Fruit fly (Drosophila melanogaster) ovary, adult (tissue): ENCODE data around the gene pon.

Source experiments
- CG17801 ChIP-seq: fragments of 200-800 bp; optimal IDR thresholded peaks from 2 replicates; lab custom pipeline; 2019; ENCODE audit warnings: missing biosample characterization, mild to moderate bottlenecking, missing genetic modification characterization, moderate library complexity; ENCODE audit not compliant: partially characterized antibody

The pon gene

dm6 chrX:4613613-4614012 lies 22.5 kb upstream of the pon start:
- TF ChIP-seq CG17801 (GFP tag; lab: Kevin White, UChicago): no peak

- no peak for TF ChIP-seq CG17801 (GFP tag; lab: Kevin White, UChicago)
These were observed 21.8 kb upstream of the pon start for dm6 chrX:4614325-4614724.

dm6 chrX:4614945-4615344 lies 21.2 kb upstream of the pon start:
- TF ChIP-seq CG17801 (GFP tag; lab: Kevin White, UChicago): peak; percentile 16

- TF ChIP-seq CG17801 (GFP tag; lab: Kevin White, UChicago): peak; percentile 56
These were observed 20.3 kb upstream of the pon start for dm6 chrX:4615684-4616292.

dm6 chrX:4616865-4617669 lies 19.1 kb upstream of the pon start, which contains the start of gene peb:
TSS of gene peb (plus strand) at chrX:4617564.
- TF ChIP-seq CG17801 (GFP tag; lab: Kevin White, UChicago): no peak

- no peak for TF ChIP-seq CG17801 (GFP tag; lab: Kevin White, UChicago)
These were observed 17.2 kb upstream of the pon start for dm6 chrX:4618869-4619268.

dm6 chrX:4627160-4627559 lies 9.0 kb upstream of the pon start:
- TF ChIP-seq CG17801 (GFP tag; lab: Kevin White, UChicago): no peak

dm6 chrX:4630836-4631235 lies 5.3 kb upstream of the pon start, which contains the start of gene Alms1b:
TSS of gene Alms1b (minus strand) at chrX:4630936.
- TF ChIP-seq CG17801 (GFP tag; lab: Kevin White, UChicago): no peak

dm6 chrX:4643887-4644286 lies 7.8 kb downstream of the pon start, which contains the start of gene CG3081:
TSS of gene CG3081 (minus strand) at chrX:4643987.
- TF ChIP-seq CG17801 (GFP tag; lab: Kevin White, UChicago): no peak

- TF ChIP-seq CG17801 (GFP tag; lab: Kevin White, UChicago): no peak
These were observed 8.7 kb downstream of the pon start, which contains the start of gene CG3062 for dm6 chrX:4644768-4645167. TSS of gene CG3062 (minus strand) at chrX:4644868.

- TF ChIP-seq CG17801 (GFP tag; lab: Kevin White, UChicago): peak; percentile 3
These were observed 11.4 kb downstream of the pon start, which contains the start of the genes HLH4C and mRpL30 for dm6 chrX:4647316-4648046. TSS of gene HLH4C (minus strand) at chrX:4647414. TSS of gene mRpL30 (plus strand) at chrX:4647871.

dm6 chrX:4649751-4650150 lies 13.6 kb downstream of the pon start, which contains the start of the genes Cbp80 and Torsin:
TSS of gene Cbp80 (plus strand) at chrX:4650015.
TSS of gene Torsin (minus strand) at chrX:4650032.
- TF ChIP-seq CG17801 (GFP tag; lab: Kevin White, UChicago): peak; percentile 61

- no peak for TF ChIP-seq CG17801 (GFP tag; lab: Kevin White, UChicago)
These were observed 18.3 kb downstream of the pon start, which contains the start of gene CG15473 for dm6 chrX:4654397-4654796. TSS of gene CG15473 (minus strand) at chrX:4654497.

- peak; percentile 59 for TF ChIP-seq CG17801 (GFP tag; lab: Kevin White, UChicago)
These were observed 21.8 kb downstream of the pon start for dm6 chrX:4657896-4658295.
